Fruit fly (Drosophila melanogaster) whole organism, prepupa: ENCODE results near the gene CG15629.

Experiments
- Blimp-1 ChIP-seq: fragments of 200-800 bp; sonication (Bioruptor generic); optimal IDR thresholded peaks from 3 replicates; lab custom pipeline; 2017; ENCODE audit warnings: missing biosample characterization, missing genetic modification characterization, mild to moderate bottlenecking, moderate library complexity, missing genetic modification reagents
- CG6276 ChIP-seq: fragments of 200-800 bp; sonication (Bioruptor generic); optimal IDR thresholded peaks from 2 replicates; lab custom pipeline; 2017; ENCODE audit warnings: missing biosample characterization, mild to moderate bottlenecking, missing genetic modification characterization
- CG8632 ChIP-seq: fragments of 200-800 bp; sonication (Bioruptor generic); optimal IDR thresholded peaks from 3 replicates; lab custom pipeline; 2016; ENCODE audit warnings: missing biosample characterization, missing genetic modification characterization
- CG9139 ChIP-seq: fragments of 200-800 bp; sonication (Bioruptor generic); optimal IDR thresholded peaks from 3 replicates; lab custom pipeline; 2017; ENCODE audit warnings: missing biosample characterization, mild to moderate bottlenecking, missing genetic modification characterization
- Eip93F ChIP-seq: fragments of 200-800 bp; sonication (Bioruptor generic); optimal IDR thresholded peaks from 2 replicates; lab custom pipeline; 2016; ENCODE audit warnings: missing biosample characterization, mild to moderate bottlenecking, missing genetic modification characterization
- Gug ChIP-seq: fragments of 200-800 bp; sonication (Bioruptor generic); IDR thresholded peaks from 2 replicates; pipeline ENCODE4 v1.3.6; 2022; ENCODE audit warnings: missing biosample characterization, missing genetic modification characterization
- Hr39 ChIP-seq: fragments of 200-800 bp; sonication (Bioruptor generic); optimal IDR thresholded peaks from 2 replicates; lab custom pipeline; 2016; ENCODE audit warnings: missing biosample characterization, missing genetic modification characterization
- OdsH ChIP-seq: fragments of 200-800 bp; sonication (Bioruptor generic); optimal IDR thresholded peaks from 3 replicates; lab custom pipeline; 2016; ENCODE audit warnings: missing biosample characterization, missing genetic modification characterization
- Sox15 ChIP-seq: fragments of 200-800 bp; sonication (Bioruptor generic); optimal IDR thresholded peaks from 3 replicates; lab custom pipeline; 2016; ENCODE audit warnings: missing biosample characterization, missing genetic modification characterization
- fd85E ChIP-seq: fragments of 200-800 bp; sonication (Bioruptor generic); optimal IDR thresholded peaks from 3 replicates; lab custom pipeline; 2016; ENCODE audit warnings: missing biosample characterization, missing genetic modification characterization
- salr ChIP-seq, 2 experiments: fragments of 200-800 bp; sonication (Bioruptor generic); optimal IDR thresholded peaks; 3 replicates each; lab custom pipeline; 2016 to 2018; ENCODE audit warnings: missing biosample characterization in 2 of 2, missing genetic modification characterization in 2 of 2, mild to moderate bottlenecking in 1 of 2
- svp ChIP-seq: fragments of 200-800 bp; sonication (Bioruptor generic); peaks from one replicate; lab custom pipeline; 2016; ENCODE audit warnings: missing biosample characterization, missing genetic modification characterization

- TF ChIP-seq CG8632 (GFP tag; lab: Kevin White, UChicago) (no peak), Hr39 (no peak), CG9139 (no peak), fd85E (GFP tag; lab: Kevin White, UChicago) (no peak), salr (GFP tag; optimal IDR thresholded peaks at IDR 0.05; lab: Kevin White, UChicago) (no peak), svp (GFP tag; lab: Kevin White, UChicago) (no peak), Gug (GFP tag; lab: Robert Waterston, UW) (no peak), OdsH (GFP tag; lab: Kevin White, UChicago) (no peak), CG6276 (GFP tag; lab: Kevin White, UChicago) (no peak), Blimp-1 (no peak), Eip93F (GFP tag; lab: Kevin White, UChicago) (no peak), Sox15 (GFP tag; lab: Kevin White, UChicago) (no peak)
Observed at dm6 chr2L:4812261-4813022, at the start of gene CG15629.
